Worm (Caenorhabditis elegans): ENCODE results near the gene F55G11.2.

- TF ChIP-seq hnd-1 (tag; optimal IDR thresholded peaks at IDR 0.05) (no peak), ama-1 (optimal IDR thresholded peaks at IDR 0.05) (no peak), hmbx-1 (tag; optimal IDR thresholded peaks at IDR 0.05) (no peak), scrt-1 (GFP tag; IDR thresholded peaks at IDR 0.05) (no peak), ets-7 (tag; optimal IDR thresholded peaks at IDR 0.05) (no peak), B0310.2 (tag; optimal IDR thresholded peaks at IDR 0.05) (no peak), hmg-4 (GFP tag; optimal IDR thresholded peaks at IDR 0.05) (no peak)
Measured at ce11 chrIV:13013231-13013630, 44.1 kb upstream of the F55G11.2 start.

Measured in whole organism, early embryonic.